Worm (Caenorhabditis elegans) whole organism, late embryonic: Measurements from ENCODE around the gene C46F9.6.

Experiments
- C38D4.7 ChIP-seq: fragments of 200-800 bp; sonication (Bioruptor generic); optimal IDR thresholded peaks from 2 replicates; lab custom pipeline; 2018; ENCODE audit warnings: mild to moderate bottlenecking, missing genetic modification characterization, moderate library complexity, missing compliant biosample characterization
- K09A11.1 ChIP-seq: sonication (generic microtip); optimal IDR thresholded peaks from 2 replicates; lab custom pipeline; 2017; ENCODE audit warnings: antibody characterized with exemption, mild to moderate bottlenecking, missing genetic modification characterization, missing compliant biosample characterization; ENCODE audit not compliant: insufficient read depth
- Y22D7AL.16 ChIP-seq: sonication (generic microtip); optimal IDR thresholded peaks from 2 replicates; lab custom pipeline; 2016; ENCODE audit warnings: missing genetic modification characterization, missing compliant biosample characterization
- ceh-14 ChIP-seq: sonication (generic microtip); optimal IDR thresholded peaks from 2 replicates; lab custom pipeline; 2016; ENCODE audit warnings: missing genotype, missing genetic modification characterization, missing compliant biosample characterization
- ceh-19 ChIP-seq: fragments of 200-800 bp; sonication (Bioruptor generic); optimal IDR thresholded peaks from 2 replicates; lab custom pipeline; 2018; ENCODE audit warnings: mild to moderate bottlenecking, missing genetic modification characterization, missing compliant biosample characterization
- ceh-2 ChIP-seq: sonication (generic microtip); optimal IDR thresholded peaks from 2 replicates; lab custom pipeline; 2016; ENCODE audit warnings: missing genotype, missing genetic modification characterization, missing compliant biosample characterization
- ceh-24 ChIP-seq: sonication (generic microtip); optimal IDR thresholded peaks from 2 replicates; lab custom pipeline; 2016; ENCODE audit warnings: mild to moderate bottlenecking, missing genetic modification characterization, missing compliant biosample characterization
- ceh-34 ChIP-seq: sonication (generic microtip); optimal IDR thresholded peaks from 2 replicates; lab custom pipeline; 2016; ENCODE audit warnings: mild to moderate bottlenecking, missing genetic modification characterization, missing compliant biosample characterization
- ceh-45 ChIP-seq: fragments of 200-800 bp; sonication (Bioruptor generic); IDR thresholded peaks from 2 replicates; pipeline ENCODE4 v1.3.6; 2022; ENCODE audit warnings: missing genetic modification reagents, missing genetic modification characterization, missing compliant biosample characterization
- ceh-48 ChIP-seq: sonication (generic microtip); optimal IDR thresholded peaks from 2 replicates; lab custom pipeline; 2016; ENCODE audit warnings: missing genetic modification characterization, inconsistent platforms, missing compliant biosample characterization
- ceh-6 ChIP-seq: fragments of 200-800 bp; sonication (Bioruptor generic); optimal IDR thresholded peaks from 2 replicates; lab custom pipeline; 2018; ENCODE audit warnings: mild to moderate bottlenecking, missing genetic modification characterization, missing compliant biosample characterization
- ceh-9 ChIP-seq: sonication (generic microtip); optimal IDR thresholded peaks from 2 replicates; lab custom pipeline; 2016; ENCODE audit warnings: mild to moderate bottlenecking, missing genetic modification characterization, inconsistent platforms, missing compliant biosample characterization
- elt-2 ChIP-seq: sonication (generic microtip); optimal IDR thresholded peaks from 2 replicates; lab custom pipeline; 2016; ENCODE audit warnings: missing genetic modification reagents, missing genetic modification characterization, missing compliant biosample characterization
- eyg-1 ChIP-seq: sonication (generic microtip); optimal IDR thresholded peaks from 2 replicates; lab custom pipeline; 2016; ENCODE audit warnings: missing genotype, missing genetic modification characterization, missing compliant biosample characterization
- fkh-10 ChIP-seq: fragments of 150-350 bp; optimal IDR thresholded peaks from 2 replicates; lab custom pipeline; 2014; ENCODE audit warnings: missing biosample characterization, missing genetic modification reagents, missing genetic modification characterization
- hlh-13 ChIP-seq: fragments of 200-800 bp; sonication (Bioruptor generic); optimal IDR thresholded peaks from 2 replicates; lab custom pipeline; 2018; ENCODE audit warnings: mild to moderate bottlenecking, missing genetic modification characterization, missing compliant biosample characterization
- hlh-15 ChIP-seq: sonication (generic microtip); optimal IDR thresholded peaks from 2 replicates; lab custom pipeline; 2016; ENCODE audit warnings: missing genetic modification characterization, missing compliant biosample characterization
- lim-6 ChIP-seq: sonication (generic microtip); optimal IDR thresholded peaks from 2 replicates; lab custom pipeline; 2016; ENCODE audit warnings: missing genetic modification characterization, missing compliant biosample characterization
- lin-11 ChIP-seq: fragments of 200-800 bp; sonication (Bioruptor generic); optimal IDR thresholded peaks from 2 replicates; lab custom pipeline; 2018; ENCODE audit warnings: mild to moderate bottlenecking, missing genetic modification characterization, missing compliant biosample characterization
- madf-2 ChIP-seq: sonication (generic microtip); optimal IDR thresholded peaks from 2 replicates; lab custom pipeline; 2017; ENCODE audit warnings: missing genetic modification characterization, missing compliant biosample characterization
- mec-3 ChIP-seq: sonication (generic microtip); optimal IDR thresholded peaks from 2 replicates; lab custom pipeline; 2016; ENCODE audit warnings: borderline replicate concordance, missing genetic modification characterization, missing compliant biosample characterization
- nfya-1 ChIP-seq: sonication (generic microtip); optimal IDR thresholded peaks from 2 replicates; lab custom pipeline; 2017; ENCODE audit warnings: missing genetic modification characterization, mild to moderate bottlenecking, missing compliant biosample characterization, antibody characterized with exemption, moderate library complexity
- nhr-232 ChIP-seq: sonication (generic microtip); optimal IDR thresholded peaks from 2 replicates; lab custom pipeline; 2016; ENCODE audit warnings: missing genetic modification characterization, missing compliant biosample characterization
- npax-4 ChIP-seq: sonication (generic microtip); optimal IDR thresholded peaks from 2 replicates; lab custom pipeline; 2016; ENCODE audit warnings: missing genetic modification characterization, missing compliant biosample characterization
- pag-3 ChIP-seq: sonication (generic microtip); optimal IDR thresholded peaks from 2 replicates; lab custom pipeline; 2016; ENCODE audit warnings: missing compliant biosample characterization, missing genetic modification characterization, borderline replicate concordance
- pat-9 ChIP-seq: fragments of 200-800 bp; sonication (Bioruptor generic); optimal IDR thresholded peaks from 2 replicates; lab custom pipeline; 2018; ENCODE audit warnings: mild to moderate bottlenecking, missing genetic modification characterization, moderate library complexity, missing compliant biosample characterization
- pax-1 ChIP-seq: fragments of 150-350 bp; optimal IDR thresholded peaks from 2 replicates; lab custom pipeline; 2014; ENCODE audit warnings: missing biosample characterization, missing genetic modification characterization
- pqm-1 ChIP-seq: sonication (generic microtip); optimal IDR thresholded peaks from 2 replicates; lab custom pipeline; 2016; ENCODE audit warnings: missing genetic modification characterization, missing compliant biosample characterization
- pros-1 ChIP-seq: fragments of 150-350 bp; optimal IDR thresholded peaks from 2 replicates; lab custom pipeline; 2014; ENCODE audit warnings: missing biosample characterization, missing genetic modification reagents, missing genetic modification characterization
- ref-2 ChIP-seq: sonication (generic microtip); optimal IDR thresholded peaks from 2 replicates; lab custom pipeline; 2016; ENCODE audit warnings: missing genetic modification characterization, missing compliant biosample characterization
- rnt-1 ChIP-seq: sonication (generic microtip); optimal IDR thresholded peaks from 2 replicates; lab custom pipeline; 2016; ENCODE audit warnings: missing genetic modification characterization, missing compliant biosample characterization
- sdc-2 ChIP-seq: sonication (generic microtip); optimal IDR thresholded peaks from 2 replicates; lab custom pipeline; 2016; ENCODE audit warnings: missing genotype, missing genetic modification characterization, missing compliant biosample characterization
- sox-2 ChIP-seq: fragments of 200-800 bp; sonication (Bioruptor generic); IDR thresholded peaks from 2 replicates; pipeline ENCODE4 v1.3.6; 2022; ENCODE audit warnings: missing genetic modification reagents, missing genetic modification characterization, missing compliant biosample characterization
- sox-4 ChIP-seq: sonication (generic microtip); optimal IDR thresholded peaks from 2 replicates; lab custom pipeline; 2017; ENCODE audit warnings: mild to moderate bottlenecking, missing genetic modification characterization, inconsistent platforms, missing compliant biosample characterization
- syd-9 ChIP-seq: sonication (generic microtip); optimal IDR thresholded peaks from 2 replicates; lab custom pipeline; 2016; ENCODE audit warnings: mild to moderate bottlenecking, missing genetic modification characterization, moderate library complexity, missing compliant biosample characterization
- unc-42 ChIP-seq: sonication (generic microtip); optimal IDR thresholded peaks from 2 replicates; lab custom pipeline; 2016; ENCODE audit warnings: missing genotype, missing genetic modification characterization, missing compliant biosample characterization
- unc-55 ChIP-seq: sonication (generic microtip); optimal IDR thresholded peaks from 2 replicates; lab custom pipeline; 2017; ENCODE audit warnings: missing biosample characterization, missing genetic modification reagents, missing genetic modification characterization
- unc-86 ChIP-seq: sonication (generic microtip); optimal IDR thresholded peaks from 2 replicates; lab custom pipeline; 2016; ENCODE audit warnings: missing genetic modification characterization, missing compliant biosample characterization
- ztf-16 ChIP-seq: sonication (generic microtip); optimal IDR thresholded peaks from 2 replicates; lab custom pipeline; 2017; ENCODE audit warnings: missing genetic modification characterization, missing compliant biosample characterization

The C46F9.6 gene

ce11 chrII:1922665-1923187 is 24.7 kb downstream of the C46F9.6 start, which contains the start of the genes bath-2 and F52C6.4:
TSS of gene bath-2 (minus strand) at chrII:1922765.
TSS of gene F52C6.4 (plus strand) at chrII:1923137.
- TF ChIP-seq sox-2 (no peak), ceh-24 (tag; lab: Kevin White, UChicago) (no peak), lin-11 (tag; lab: Kevin White, UChicago) (no peak), pqm-1 (tag; lab: Kevin White, UChicago) (no peak), syd-9 (tag; lab: Kevin White, UChicago) (no peak), lim-6 (tag; lab: Kevin White, UChicago) (no peak), elt-2 (tag; lab: Kevin White, UChicago) (no peak), eyg-1 (no peak), pax-1 (tag; lab: Kevin White, UChicago) (no peak), ref-2 (tag; lab: Kevin White, UChicago) (no peak), C38D4.7 (GFP tag; lab: Kevin White, UChicago) (no peak), npax-4 (no peak), sdc-2 (tag; lab: Kevin White, UChicago) (no peak), ceh-45 (GFP tag; lab: Robert Waterston, UW) (no peak), K09A11.1 (tag; lab: Kevin White, UChicago) (no peak)

- no peak for TF ChIP-seq rnt-1 (tag; lab: Kevin White, UChicago)
- TF ChIP-seq ceh-14 (tag; lab: Kevin White, UChicago): no peak
- no peak for TF ChIP-seq fkh-10 (GFP tag; lab: Kevin White, UChicago)
- TF ChIP-seq lin-11 (tag; lab: Kevin White, UChicago): no peak
- TF ChIP-seq hlh-13 (GFP tag; lab: Kevin White, UChicago): no peak
- no peak for TF ChIP-seq mec-3
- no peak for TF ChIP-seq unc-55 (GFP tag; lab: Kevin White, UChicago)
- no peak for TF ChIP-seq nhr-232 (tag; lab: Kevin White, UChicago)
- no peak for TF ChIP-seq ceh-9
- no peak for TF ChIP-seq unc-42 (tag; lab: Kevin White, UChicago)
- TF ChIP-seq K09A11.1 (tag; lab: Kevin White, UChicago): no peak
- TF ChIP-seq elt-2 (tag; lab: Kevin White, UChicago): no peak
- TF ChIP-seq syd-9 (tag; lab: Kevin White, UChicago): no peak
These were observed 26.4 kb downstream of the C46F9.6 start, which contains the start of gene F52C6.3 for ce11 chrII:1924459-1924858. TSS of gene F52C6.3 (plus strand) at chrII:1924759.

ce11 chrII:1926162-1926561 is 28.1 kb downstream of the C46F9.6 start, which contains the start of gene F52C6.2:
TSS of gene F52C6.2 (plus strand) at chrII:1926462.
- TF ChIP-seq elt-2 (tag; lab: Kevin White, UChicago) (no peak), ceh-6 (GFP tag; lab: Kevin White, UChicago) (no peak), pros-1 (tag; lab: Kevin White, UChicago) (no peak), unc-42 (tag; lab: Kevin White, UChicago) (no peak), ztf-16 (tag; lab: Kevin White, UChicago) (no peak)

- TF ChIP-seq pax-1 (tag; lab: Kevin White, UChicago) (no peak), ceh-14 (tag; lab: Kevin White, UChicago) (no peak), unc-42 (tag; lab: Kevin White, UChicago) (no peak), K09A11.1 (tag; lab: Kevin White, UChicago) (no peak), ceh-34 (tag; lab: Kevin White, UChicago) (no peak), ceh-19 (GFP tag; lab: Kevin White, UChicago) (no peak)
These were observed 30.5 kb downstream of the C46F9.6 start for ce11 chrII:1928578-1928977.

- TF ChIP-seq ceh-45 (GFP tag; lab: Robert Waterston, UW): no peak
- TF ChIP-seq pat-9 (tag; lab: Kevin White, UChicago): no peak
- TF ChIP-seq pqm-1 (tag; lab: Kevin White, UChicago): no peak
- no peak for TF ChIP-seq Y22D7AL.16 (tag; lab: Kevin White, UChicago)
- TF ChIP-seq ref-2 (tag; lab: Kevin White, UChicago): no peak
- no peak for TF ChIP-seq fkh-10 (GFP tag; lab: Kevin White, UChicago)
- no peak for TF ChIP-seq madf-2 (tag; lab: Kevin White, UChicago)
- TF ChIP-seq mec-3: no peak
- no peak for TF ChIP-seq K09A11.1 (tag; lab: Kevin White, UChicago)
- no peak for TF ChIP-seq sox-4 (tag; lab: Kevin White, UChicago)
- no peak for TF ChIP-seq ceh-2 (tag; lab: Kevin White, UChicago)
- TF ChIP-seq nfya-1: no peak
- no peak for TF ChIP-seq ceh-14 (tag; lab: Kevin White, UChicago)
- no peak for TF ChIP-seq hlh-15
- TF ChIP-seq syd-9 (tag; lab: Kevin White, UChicago): no peak
- TF ChIP-seq unc-86 (tag; lab: Kevin White, UChicago): no peak
- TF ChIP-seq pag-3: no peak
- TF ChIP-seq ceh-48 (tag; lab: Kevin White, UChicago): no peak
These were observed 41.6 kb downstream of the C46F9.6 start, which contains the start of gene ZK250.13 for ce11 chrII:1939652-1940051. TSS of gene ZK250.13 (minus strand) at chrII:1939752.
